Worm (Caenorhabditis elegans): Measurements from ENCODE around the gene F58H1.7.

The F58H1.7 gene

ce11 chrV:11990511-11991127 is 26.0 kb upstream of the F58H1.7 start (continued):
- no peak for TF ChIP-seq madf-5 (GFP tag; IDR thresholded peaks at IDR 0.05)
- 0 out of 2 replicates have a peak, but pooled peaks have one; percentile 27 for TF ChIP-seq arid-1 (GFP tag; conservative IDR thresholded peaks at IDR 0.05)
- TF ChIP-seq Y48G9A.11 (GFP tag; IDR thresholded peaks at IDR 0.05) = no peak
- no peak for TF ChIP-seq spr-3 (GFP tag; optimal IDR thresholded peaks at IDR 0.05)
- TF ChIP-seq mdl-1 (tag; optimal IDR thresholded peaks at IDR 0.05) = no peak
- no peak for TF ChIP-seq cey-2 (tag; optimal IDR thresholded peaks at IDR 0.05; ENCODE audit: borderline replicate concordance, insufficient read depth)
- TF ChIP-seq ZK337.2 (GFP tag; IDR thresholded peaks at IDR 0.05) = no peak
- TF ChIP-seq snpc-1.2 (GFP tag; IDR thresholded peaks at IDR 0.05) = no peak
- TF ChIP-seq hlh-11 (tag; optimal IDR thresholded peaks at IDR 0.05) = no peak
- TF ChIP-seq daf-8 (GFP tag; IDR thresholded peaks at IDR 0.05) = no peak
- TF ChIP-seq lin-1 (GFP tag; IDR thresholded peaks at IDR 0.05) = no peak
- TF ChIP-seq mxl-2 (GFP tag; conservative IDR thresholded peaks at IDR 0.05) = no peak
- no peak for TF ChIP-seq pqm-1 (tag; optimal IDR thresholded peaks at IDR 0.05)
- TF ChIP-seq lir-3 (tag; optimal IDR thresholded peaks at IDR 0.05) = no peak
- TF ChIP-seq Y105C5A.15 (GFP tag; IDR thresholded peaks at IDR 0.05) = no peak
- no peak for TF ChIP-seq jun-1 (tag; optimal IDR thresholded peaks at IDR 0.05)
- TF ChIP-seq nhr-10 (tag; optimal IDR thresholded peaks at IDR 0.05) = no peak
- TF ChIP-seq zip-2 (tag; optimal IDR thresholded peaks at IDR 0.05) = no peak
- peak; percentile 52 for TF ChIP-seq fkh-10 (GFP tag; optimal IDR thresholded peaks at IDR 0.05)
- no peak for TF ChIP-seq unc-39 (tag; optimal IDR thresholded peaks at IDR 0.05)
- TF ChIP-seq tag-97 (GFP tag; IDR thresholded peaks at IDR 0.05) = no peak
- no peak for TF ChIP-seq Y75B8A.6 (GFP tag; IDR thresholded peaks at IDR 0.05)
- no peak for TF ChIP-seq vab-7 (GFP tag; IDR thresholded peaks at IDR 0.05)
- TF ChIP-seq daf-19 (GFP tag; conservative IDR thresholded peaks at IDR 0.05) = no peak
- TF ChIP-seq aha-1 (tag) = no peak
- no peak for TF ChIP-seq saeg-2 (GFP tag; IDR thresholded peaks at IDR 0.05)
- no peak for TF ChIP-seq nhr-28 (tag; optimal IDR thresholded peaks at IDR 0.05)
- TF ChIP-seq D1046.2 (GFP tag; IDR thresholded peaks at IDR 0.05) = no peak
- peak; percentile 65; the same call in 1 of the 2 replicates for TF ChIP-seq ctbp-1 (GFP tag; IDR thresholded peaks at IDR 0.05)
- peak; percentile 17 for TF ChIP-seq dve-1 (tag; optimal IDR thresholded peaks at IDR 0.05; ENCODE audit: insufficient read depth)
- TF ChIP-seq mdt-29 (GFP tag; IDR thresholded peaks at IDR 0.05) = no peak
- TF ChIP-seq unc-130 (GFP tag; optimal IDR thresholded peaks at IDR 0.05) = no peak
- no peak for TF ChIP-seq T20F7.1 (GFP tag; optimal IDR thresholded peaks at IDR 0.05)
- TF ChIP-seq ceh-82 (tag; optimal IDR thresholded peaks at IDR 0.05) = no peak
- no peak for TF ChIP-seq egl-43 (GFP tag; IDR thresholded peaks at IDR 0.05)
- no peak for TF ChIP-seq ZK546.5 (tag; optimal IDR thresholded peaks at IDR 0.05)
- TF ChIP-seq hmg-1.1 (GFP tag; IDR thresholded peaks at IDR 0.05) = no peak
- TF ChIP-seq fos-1 (tag; optimal IDR thresholded peaks at IDR 0.05) = no peak
- no peak for TF ChIP-seq lin-13 (GFP tag; optimal IDR thresholded peaks at IDR 0.05)
- TF ChIP-seq unc-62 (GFP tag; optimal IDR thresholded peaks at IDR 0.05 in 1 of 2) = peak in 1 of 2 experiments; percentile 61
- no peak for TF ChIP-seq unc-62 (tag; optimal IDR thresholded peaks at IDR 0.05)
- TF ChIP-seq nhr-11 (tag; optimal IDR thresholded peaks at IDR 0.05) = no peak
- no peak for TF ChIP-seq php-3 (GFP tag; IDR thresholded peaks at IDR 0.05)
- no peak for TF ChIP-seq zag-1 (tag; optimal IDR thresholded peaks at IDR 0.05)
- TF ChIP-seq ceh-44 (GFP tag; IDR thresholded peaks at IDR 0.05) = no peak
- TF ChIP-seq sdz-12 (GFP tag; optimal IDR thresholded peaks at IDR 0.05) = no peak
- no peak for TF ChIP-seq mep-1 (tag; optimal IDR thresholded peaks at IDR 0.05)
- TF ChIP-seq F49E8.2 (tag; optimal IDR thresholded peaks at IDR 0.05; ENCODE audit: borderline replicate concordance) = no peak
- TF ChIP-seq lin-15B (tag; optimal IDR thresholded peaks at IDR 0.05) = no peak
